Fruit fly (Drosophila melanogaster) whole organism, embryonic: Measurements from ENCODE around the gene Orct2.

ENCODE experiments used
- Atf-2 ChIP-seq: fragments of 200-800 bp; sonication (Bioruptor generic); optimal IDR thresholded peaks from 2 replicates; lab custom pipeline; 2016; ENCODE audit warnings: missing biosample characterization, missing genetic modification characterization
- BEAF-32 ChIP-seq: fragments of 200-800 bp; sonication (Bioruptor generic); optimal IDR thresholded peaks from 3 replicates; lab custom pipeline; 2017; ENCODE audit warnings: missing biosample characterization, missing genetic modification characterization, mild to moderate bottlenecking, moderate library complexity, missing genetic modification reagents
- CG11504 ChIP-seq: fragments of 200-800 bp; sonication (Bioruptor generic); optimal IDR thresholded peaks from 3 replicates; lab custom pipeline; 2019; ENCODE audit warnings: missing biosample characterization, mild to moderate bottlenecking, missing genetic modification characterization, moderate library complexity
- CG12155 ChIP-seq: fragments of 200-800 bp; sonication (Bioruptor generic); optimal IDR thresholded peaks from 3 replicates; lab custom pipeline; 2016; ENCODE audit warnings: missing biosample characterization, missing genetic modification characterization
- CG12942 ChIP-seq: fragments of 200-800 bp; sonication (Bioruptor generic); optimal IDR thresholded peaks from 3 replicates; lab custom pipeline; 2016; ENCODE audit warnings: missing biosample characterization, missing genetic modification characterization
- CG14860 ChIP-seq: fragments of 200-800 bp; sonication (Bioruptor generic); IDR thresholded peaks from 3 replicates; pipeline ENCODE4 v1.3.6; 2022; ENCODE audit warnings: missing biosample characterization, missing genetic modification characterization; ENCODE audit not compliant: partially characterized antibody
- CG14965 ChIP-seq: fragments of 200-800 bp; sonication (Bioruptor generic); optimal IDR thresholded peaks from 2 replicates; lab custom pipeline; 2016; ENCODE audit warnings: missing biosample characterization, missing genetic modification characterization, borderline replicate concordance
- CG15011 ChIP-seq: fragments of 200-800 bp; sonication (Bioruptor generic); optimal IDR thresholded peaks from 3 replicates; lab custom pipeline; 2018; ENCODE audit warnings: missing biosample characterization, mild to moderate bottlenecking, missing genetic modification characterization
- CG17361 ChIP-seq: fragments of 200-800 bp; sonication (Bioruptor generic); IDR thresholded peaks from 3 replicates; pipeline ENCODE4 v1.3.6; 2022; ENCODE audit warnings: missing biosample characterization, missing genetic modification characterization
- CG18011 ChIP-seq: fragments of 200-800 bp; sonication (Bioruptor generic); optimal IDR thresholded peaks from 2 replicates; lab custom pipeline; 2017; ENCODE audit warnings: missing biosample characterization, missing genetic modification characterization, mild to moderate bottlenecking, moderate library complexity, missing genotype
- CG18476 ChIP-seq: fragments of 200-800 bp; sonication (Bioruptor generic); optimal IDR thresholded peaks from 2 replicates; lab custom pipeline; 2016; ENCODE audit warnings: missing biosample characterization, mild to moderate bottlenecking, missing genetic modification characterization
- CG18619 ChIP-seq: fragments of 200-800 bp; sonication (Bioruptor generic); optimal IDR thresholded peaks from 3 replicates; lab custom pipeline; 2017; ENCODE audit warnings: missing biosample characterization, mild to moderate bottlenecking, missing genetic modification characterization
- CG32767 ChIP-seq: fragments of 200-800 bp; sonication (Bioruptor generic); IDR thresholded peaks from 2 replicates; pipeline ENCODE4 v1.3.6; 2022; ENCODE audit warnings: missing biosample characterization, missing genetic modification characterization
- CG4328 ChIP-seq: fragments of 200-800 bp; sonication (Bioruptor generic); optimal IDR thresholded peaks from 3 replicates; lab custom pipeline; 2017; ENCODE audit warnings: missing biosample characterization, missing genetic modification reagents, missing genetic modification characterization
- CG6272 ChIP-seq: fragments of 200-800 bp; sonication (Bioruptor generic); IDR thresholded peaks from 2 replicates; pipeline ENCODE4 v1.3.6; 2022; ENCODE audit warnings: missing biosample characterization, missing genetic modification characterization
- CG6683 ChIP-seq: fragments of 200-800 bp; sonication (Bioruptor generic); optimal IDR thresholded peaks from 2 replicates; lab custom pipeline; 2017; ENCODE audit warnings: missing biosample characterization, mild to moderate bottlenecking, missing genetic modification characterization, missing genetic modification reagents
- CG6813 ChIP-seq: fragments of 200-800 bp; sonication (Bioruptor generic); optimal IDR thresholded peaks from 2 replicates; lab custom pipeline; 2017; ENCODE audit warnings: missing biosample characterization, missing genetic modification characterization, mild to moderate bottlenecking, moderate library complexity, missing genetic modification reagents
- CG7357 ChIP-seq: fragments of 200-800 bp; sonication (Bioruptor generic); IDR thresholded peaks from 3 replicates; pipeline ENCODE4 v1.3.6; 2022; ENCODE audit warnings: missing biosample characterization, missing genetic modification characterization
- CG8359 ChIP-seq: fragments of 200-800 bp; sonication (Bioruptor generic); optimal IDR thresholded peaks from 2 replicates; lab custom pipeline; 2017; ENCODE audit warnings: missing biosample characterization, mild to moderate bottlenecking, missing genetic modification characterization, borderline replicate concordance
- CG8924 ChIP-seq: fragments of 200-800 bp; optimal IDR thresholded peaks from 3 replicates; lab custom pipeline; 2019; ENCODE audit warnings: missing biosample characterization, mild to moderate bottlenecking, missing genetic modification characterization, moderate library complexity
- CG9876 ChIP-seq: fragments of 200-800 bp; sonication (Bioruptor generic); optimal IDR thresholded peaks from 2 replicates; lab custom pipeline; 2016; ENCODE audit warnings: missing biosample characterization, missing genetic modification characterization
- Dll ChIP-seq: fragments of 200-800 bp; sonication (Bioruptor generic); IDR thresholded peaks from 4 replicates; pipeline ENCODE4 v1.3.6; 2022; ENCODE audit warnings: missing biosample characterization, missing genetic modification characterization; ENCODE audit not compliant: partially characterized antibody
- Doc2 ChIP-seq: fragments of 200-800 bp; sonication (Bioruptor generic); IDR thresholded peaks from 2 replicates; pipeline ENCODE4 v1.3.6; 2022; ENCODE audit warnings: missing biosample characterization, missing genetic modification characterization
- Eip74EF ChIP-seq, 2 experiments: fragments of 200-800 bp in 1 of 2; fragments of >200 bp in 1 of 2; sonication (Bioruptor generic) in 1 of 2; optimal IDR thresholded peaks; 2 replicates each; lab custom pipeline; 2017 to 2019; ENCODE audit warnings: missing biosample characterization in 2 of 2, missing genetic modification characterization in 2 of 2, mild to moderate bottlenecking in 1 of 2, moderate library complexity in 1 of 2
- MTF-1 ChIP-seq: fragments of 200-800 bp; sonication (Bioruptor generic); optimal IDR thresholded peaks from 2 replicates; lab custom pipeline; 2018; ENCODE audit warnings: missing biosample characterization, mild to moderate bottlenecking, missing genetic modification characterization, borderline replicate concordance
- Ravus ChIP-seq: fragments of 200-800 bp; sonication (Bioruptor generic); IDR thresholded peaks from 2 replicates; pipeline ENCODE4 v1.3.6; 2022; ENCODE audit warnings: missing biosample characterization, missing genetic modification characterization
- Xbp1 ChIP-seq: fragments of 200-800 bp; sonication (Bioruptor generic); optimal IDR thresholded peaks from 3 replicates; lab custom pipeline; 2016; ENCODE audit warnings: missing biosample characterization, mild to moderate bottlenecking, missing genetic modification characterization
- YL-1 ChIP-seq: fragments of 200-800 bp; sonication (Bioruptor generic); optimal IDR thresholded peaks from 3 replicates; lab custom pipeline; 2017; ENCODE audit warnings: missing biosample characterization, mild to moderate bottlenecking, missing genetic modification characterization
- amos ChIP-seq: fragments of 200-800 bp; sonication (Bioruptor generic); IDR thresholded peaks from 2 replicates; pipeline ENCODE4 v1.3.6; 2022; ENCODE audit warnings: missing biosample characterization, missing genetic modification characterization; ENCODE audit not compliant: partially characterized antibody
- cad ChIP-seq: fragments of >200 bp; optimal IDR thresholded peaks from 2 replicates; lab custom pipeline; 2017; ENCODE audit warnings: missing biosample characterization, missing genetic modification characterization
- chinmo ChIP-seq: fragments of 200-800 bp; sonication (Bioruptor generic); IDR thresholded peaks from 4 replicates; pipeline ENCODE4 v1.3.6; 2022; ENCODE audit warnings: missing biosample characterization, missing genetic modification characterization; ENCODE audit not compliant: partially characterized antibody
- dpn ChIP-seq, 2 experiments: fragments of 200-800 bp; sonication (Bioruptor generic); optimal IDR thresholded peaks; 3 replicates each; lab custom pipeline; 2016; ENCODE audit warnings: missing biosample characterization in 2 of 2, missing genetic modification characterization in 2 of 2
- emc ChIP-seq: fragments of 200-800 bp; sonication (Bioruptor generic); optimal IDR thresholded peaks from 2 replicates; lab custom pipeline; 2016; ENCODE audit warnings: missing biosample characterization, missing genetic modification characterization
- ftz-f1 ChIP-seq: fragments of 200-800 bp; sonication (Bioruptor generic); optimal IDR thresholded peaks from 2 replicates; lab custom pipeline; 2016; ENCODE audit warnings: missing biosample characterization, missing genetic modification characterization
- hb ChIP-seq: fragments of 200-800 bp; sonication (Bioruptor generic); IDR thresholded peaks from 3 replicates; pipeline ENCODE4 v1.3.6; 2022; ENCODE audit warnings: missing biosample characterization, missing genetic modification characterization; ENCODE audit not compliant: partially characterized antibody
- kay ChIP-seq: fragments of 200-800 bp; sonication (Bioruptor generic); optimal IDR thresholded peaks from 2 replicates; lab custom pipeline; 2016; ENCODE audit warnings: missing biosample characterization, missing genetic modification characterization
- lab ChIP-seq: fragments of 200-800 bp; sonication (Bioruptor generic); optimal IDR thresholded peaks from 3 replicates; lab custom pipeline; 2017; ENCODE audit warnings: missing biosample characterization, missing genetic modification characterization, mild to moderate bottlenecking, moderate library complexity, missing genetic modification reagents
- lbe ChIP-seq: fragments of 200-800 bp; sonication (Bioruptor generic); optimal IDR thresholded peaks from 2 replicates; lab custom pipeline; 2016; ENCODE audit warnings: missing biosample characterization, mild to moderate bottlenecking, missing genetic modification characterization
- mam ChIP-seq: fragments of 200-800 bp; sonication (Bioruptor generic); optimal IDR thresholded peaks from 3 replicates; lab custom pipeline; 2016; ENCODE audit warnings: missing biosample characterization, missing genetic modification characterization
- prd ChIP-seq, 3 experiments: fragments of >200 bp in 2 of 3; fragments of 200-800 bp in 1 of 3; sonication (Bioruptor generic) in 1 of 3; optimal IDR thresholded peaks in 2 of 3; IDR thresholded peaks in 1 of 3; 2 replicates in 2 of 3; 3 replicates in 1 of 3; pipeline versions ENCODE4 v1.3.6 to Lab custom; 2017 to 2022; ENCODE audit warnings: missing biosample characterization in 1 of 3, missing genetic modification characterization in 1 of 3
- psq ChIP-seq: fragments of 200-800 bp; sonication (Bioruptor generic); optimal IDR thresholded peaks from 2 replicates; lab custom pipeline; 2017; ENCODE audit warnings: missing biosample characterization, missing genetic modification characterization
- pzg ChIP-seq: fragments of 200-800 bp; sonication (Bioruptor generic); optimal IDR thresholded peaks from 3 replicates; lab custom pipeline; 2018; ENCODE audit warnings: missing biosample characterization, mild to moderate bottlenecking, missing genetic modification characterization, moderate library complexity
- repo ChIP-seq: fragments of 200-800 bp; sonication (Bioruptor generic); optimal IDR thresholded peaks from 2 replicates; lab custom pipeline; 2016; ENCODE audit warnings: missing biosample characterization, missing genetic modification characterization
- ro ChIP-seq: fragments of 200-800 bp; sonication (Bioruptor generic); IDR thresholded peaks from 2 replicates; pipeline ENCODE4 v1.3.6; 2022; ENCODE audit warnings: missing biosample characterization, missing genetic modification characterization
- slou ChIP-seq: fragments of 200-800 bp; sonication (Bioruptor generic); optimal IDR thresholded peaks from 3 replicates; lab custom pipeline; 2016; ENCODE audit warnings: missing biosample characterization, missing genetic modification characterization
- stwl ChIP-seq: fragments of 200-800 bp; sonication (Bioruptor generic); optimal IDR thresholded peaks from 3 replicates; lab custom pipeline; 2018; ENCODE audit warnings: missing biosample characterization, mild to moderate bottlenecking, missing genetic modification characterization, moderate library complexity
- z ChIP-seq: fragments of 200-800 bp; sonication (Bioruptor generic); IDR thresholded peaks from 3 replicates; pipeline ENCODE4 v1.3.6; 2022; ENCODE audit warnings: missing biosample characterization, missing genetic modification characterization
- zen ChIP-seq: fragments of 200-800 bp; sonication (Bioruptor generic); optimal IDR thresholded peaks from 3 replicates; lab custom pipeline; 2018; ENCODE audit warnings: missing biosample characterization, mild to moderate bottlenecking, missing genetic modification characterization, moderate library complexity

The Orct2 gene

dm6 chr3R:24272775-24273290, at the start of gene Orct2 (continued):
- TF ChIP-seq zen (tag; lab: Kevin White, UChicago) (no peak), z (GFP tag; lab: Robert Waterston, UW) (0 out of 3 replicates have a peak, but pooled peaks have one; percentile 5), mam (GFP tag; lab: Kevin White, UChicago) (no peak), CG18619 (no peak), BEAF-32 (GFP tag; lab: Kevin White, UChicago) (no peak), lab (GFP tag; lab: Kevin White, UChicago) (peak; percentile 68), CG6272 (no peak), dpn (GFP tag; optimal IDR thresholded peaks at IDR 0.05; lab: Kevin White, UChicago) (no peak), Eip74EF (GFP tag; optimal IDR thresholded peaks at IDR 0.05; lab: Kevin White, UChicago) (peak in 1 of 2 experiments; percentile 79), pzg (GFP tag; lab: Kevin White, UChicago) (peak; percentile 9), Ravus (GFP tag; lab: Robert Waterston, UW) (peak; percentile 32), hb (GFP tag; lab: Robert Waterston, UW) (no peak), slou (GFP tag; lab: Kevin White, UChicago) (no peak), kay (GFP tag; lab: Kevin White, UChicago) (peak; percentile 54), Xbp1 (GFP tag; lab: Kevin White, UChicago) (peak; percentile 69), CG12155 (GFP tag; lab: Kevin White, UChicago) (no peak), CG14965 (GFP tag; lab: Kevin White, UChicago) (no peak), CG11504 (peak; percentile 20), CG6683 (GFP tag; lab: Kevin White, UChicago) (no peak), CG17361 (GFP tag; lab: Robert Waterston, UW) (no peak), lbe (GFP tag; lab: Kevin White, UChicago) (no peak), Doc2 (GFP tag; lab: Robert Waterston, UW) (no peak), Atf-2 (GFP tag; lab: Kevin White, UChicago) (no peak), CG7357 (GFP tag; lab: Robert Waterston, UW) (no peak), ftz-f1 (GFP tag; lab: Kevin White, UChicago) (peak; percentile 53), amos (GFP tag; lab: Robert Waterston, UW) (peak; percentile 15; the same call in 1 of the 2 replicates), repo (GFP tag; lab: Kevin White, UChicago) (peak; percentile 6), CG18476 (no peak), psq (GFP tag; lab: Kevin White, UChicago) (no peak), CG12942 (GFP tag; lab: Kevin White, UChicago) (no peak), CG15011 (GFP tag; lab: Kevin White, UChicago) (no peak), CG9876 (GFP tag; lab: Kevin White, UChicago) (no peak), CG8924 (no peak), stwl (tag; lab: Kevin White, UChicago) (no peak), CG18011 (GFP tag; lab: Kevin White, UChicago) (no peak), chinmo (GFP tag; lab: Robert Waterston, UW) (peak; percentile 90; the same call in 3 of the 4 replicates), MTF-1 (no peak), CG6813 (GFP tag; lab: Kevin White, UChicago) (no peak), Dll (peak; percentile 22; the same call in 2 of the 4 replicates), prd (optimal IDR thresholded peaks at IDR 0.05; lab: Kevin White, UChicago) (no peak), prd (GFP tag; IDR thresholded peaks at IDR 0.05; lab: Robert Waterston, UW) (peak; percentile 14; the same call in 1 of the 3 replicates), CG8359 (GFP tag; lab: Kevin White, UChicago) (no peak), CG4328 (peak; percentile 39), cad (GFP tag; lab: Kevin White, UChicago) (no peak), CG14860 (GFP tag; lab: Robert Waterston, UW) (no peak), YL-1 (GFP tag; lab: Kevin White, UChicago) (peak; percentile 4), CG32767 (GFP tag; lab: Robert Waterston, UW) (no peak), ro (GFP tag; lab: Robert Waterston, UW) (no peak), emc (no peak)
